Worm (Caenorhabditis elegans): ENCODE data around the gene mrck-1.
A peak's percentile ranks its signal among the peaks of the same experiment; 100 is the strongest.

mrck-1 gene

ce11 chrV:6238347-6238746 lies 28.7 kb downstream of the mrck-1 start:
- TF ChIP-seq madf-6 (GFP tag; IDR thresholded peaks at IDR 0.05) (no peak), chd-7 (tag; optimal IDR thresholded peaks at IDR 0.05) (peak; percentile 15), aptf-3 (GFP tag; IDR thresholded peaks at IDR 0.05) (no peak), bed-1 (GFP tag; IDR thresholded peaks at IDR 0.05) (no peak), ztf-26 (tag; optimal IDR thresholded peaks at IDR 0.05) (peak; percentile 60), F57A8.1 (GFP tag; optimal IDR thresholded peaks at IDR 0.05) (no peak), C06A6.2 (GFP tag; conservative IDR thresholded peaks at IDR 0.05) (peak; percentile 74), K11D2.4 (GFP tag; IDR thresholded peaks at IDR 0.05) (peak; percentile 75; the same call in 1 of the 2 replicates), madf-10 (tag; optimal IDR thresholded peaks at IDR 0.05) (no peak), lin-40 (tag; optimal IDR thresholded peaks at IDR 0.05) (peak; percentile 55), die-1 (tag; optimal IDR thresholded peaks at IDR 0.05) (peak; percentile 23), him-1 (tag; optimal IDR thresholded peaks at IDR 0.05) (no peak), somi-1 (GFP tag; optimal IDR thresholded peaks at IDR 0.05) (peak; percentile 88), ztf-25 (GFP tag; IDR thresholded peaks at IDR 0.05) (no peak), lin-26 (GFP tag; IDR thresholded peaks at IDR 0.05) (peak; percentile 69; the same call in 1 of the 2 replicates)

ce11 chrV:6234876-6235275 lies 32.2 kb downstream of the mrck-1 start, which contains the start of gene K08B12.3:
Gene K08B12.3 (plus strand): TSS chrV:6235176.
- TF ChIP-seq snpc-1.1 (tag; optimal IDR thresholded peaks at IDR 0.05; ENCODE audit: insufficient read depth) (no peak), ceh-40 (GFP tag; IDR thresholded peaks at IDR 0.05) (no peak), nfya-1 (tag; optimal IDR thresholded peaks at IDR 0.05; ENCODE audit: borderline replicate concordance, insufficient read depth) (no peak), unc-62 (GFP tag; optimal IDR thresholded peaks at IDR 0.05) (no peak), mel-28 (tag; optimal IDR thresholded peaks at IDR 0.05; ENCODE audit: borderline replicate concordance) (no peak), B0261.1 (tag; optimal IDR thresholded peaks at IDR 0.05) (no peak), aptf-2 (GFP tag; conservative IDR thresholded peaks at IDR 0.05) (no peak), cebp-1 (GFP tag; IDR thresholded peaks at IDR 0.05) (no peak), cebp-1 (tag; optimal IDR thresholded peaks at IDR 0.05) (no peak), nfyb-1 (GFP tag; IDR thresholded peaks at IDR 0.05) (no peak), ztf-22 (GFP tag; optimal IDR thresholded peaks at IDR 0.05) (no peak), B0035.1 (tag; optimal IDR thresholded peaks at IDR 0.05) (no peak), nfya-2 (GFP tag; IDR thresholded peaks at IDR 0.05) (no peak), F37B4.10 (GFP tag; IDR thresholded peaks at IDR 0.05) (no peak), repo-1 (tag; optimal IDR thresholded peaks at IDR 0.05) (no peak), F52B5.7 (tag; optimal IDR thresholded peaks at IDR 0.05) (no peak), T26A5.8 (tag; optimal IDR thresholded peaks at IDR 0.05) (no peak), chd-7 (tag; optimal IDR thresholded peaks at IDR 0.05) (no peak)

DNA sequence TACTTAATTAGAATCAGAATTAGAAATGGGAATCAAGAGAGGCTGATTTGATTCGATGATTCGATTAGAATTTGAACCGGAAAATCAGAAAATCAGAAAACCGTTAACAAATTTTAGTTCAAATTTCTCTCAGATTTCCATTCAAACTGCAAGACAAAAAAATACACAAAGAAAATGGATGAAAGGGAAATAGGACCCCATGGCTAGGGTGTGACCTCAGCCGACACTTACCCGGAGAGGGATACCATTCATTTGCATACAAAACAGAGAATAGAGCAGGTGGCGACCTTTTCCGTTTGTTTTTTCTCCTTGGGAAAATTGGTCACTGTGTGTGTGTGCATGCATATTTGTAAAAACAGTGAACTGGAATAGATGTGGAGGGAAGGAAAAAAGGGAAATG lies 33.1 kb downstream of the mrck-1 start:
- TF ChIP-seq ceh-100 (GFP tag; IDR thresholded peaks at IDR 0.05): no peak
- TF ChIP-seq let-607 (tag; optimal IDR thresholded peaks at IDR 0.05): no peak
- TF ChIP-seq lin-54 (GFP tag; optimal IDR thresholded peaks at IDR 0.05): no peak
- no peak for TF ChIP-seq F37B4.10 (GFP tag; IDR thresholded peaks at IDR 0.05)
- no peak for TF ChIP-seq ceh-79 (tag; optimal IDR thresholded peaks at IDR 0.05)
- TF ChIP-seq ceh-40 (GFP tag; IDR thresholded peaks at IDR 0.05): no peak
- TF ChIP-seq unc-130 (GFP tag; optimal IDR thresholded peaks at IDR 0.05): no peak
- TF ChIP-seq aptf-2 (GFP tag; conservative IDR thresholded peaks at IDR 0.05): no peak
- no peak for TF ChIP-seq ccch-3 (GFP tag; optimal IDR thresholded peaks at IDR 0.05)
- no peak for TF ChIP-seq Y67H2A.10 (GFP tag; conservative IDR thresholded peaks at IDR 0.05)
- no peak for TF ChIP-seq Y56A3A.18 (GFP tag; IDR thresholded peaks at IDR 0.05)
- no peak for TF ChIP-seq B0019.2 (GFP tag; conservative IDR thresholded peaks at IDR 0.05)
- no peak for TF ChIP-seq nhr-120 (GFP tag; IDR thresholded peaks at IDR 0.05)
- no peak for TF ChIP-seq nhr-90 (tag; optimal IDR thresholded peaks at IDR 0.05)
- no peak for TF ChIP-seq mxl-1 (tag; optimal IDR thresholded peaks at IDR 0.05)
- no peak for TF ChIP-seq him-1 (tag; optimal IDR thresholded peaks at IDR 0.05)
- TF ChIP-seq F39B2.1 (GFP tag; IDR thresholded peaks at IDR 0.05): no peak
- no peak for TF ChIP-seq T07F8.4 (tag; optimal IDR thresholded peaks at IDR 0.05)
- TF ChIP-seq hmg-1.2 (GFP tag; IDR thresholded peaks at IDR 0.05): no peak
